Worm (Caenorhabditis elegans): Measurements from ENCODE around the gene F54H12.7.

DNA sequence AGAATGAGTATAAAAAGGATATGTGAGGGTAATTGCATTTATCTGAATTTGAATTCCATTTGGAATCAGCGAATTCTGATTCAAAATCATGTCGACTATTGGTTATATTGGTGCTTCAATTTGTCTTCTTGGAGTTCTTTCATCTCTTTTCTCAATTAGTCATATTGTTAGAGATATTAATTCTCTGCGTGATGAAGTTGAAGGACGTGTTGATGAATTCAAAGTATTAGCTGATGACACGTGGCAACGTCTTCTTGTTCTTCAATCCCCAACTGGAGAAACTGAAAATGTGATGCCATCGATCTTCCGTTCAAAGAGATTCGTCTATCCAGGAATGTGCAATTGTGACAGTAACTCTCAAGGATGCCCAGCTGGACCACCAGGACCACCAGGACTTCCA is 20.3 kb upstream of the F54H12.7 start, which contains the start of gene col-90:
- TF ChIP-seq nhr-6 (tag; optimal IDR thresholded peaks at IDR 0.05), result no peak
- TF ChIP-seq unc-130 (GFP tag; optimal IDR thresholded peaks at IDR 0.05), result no peak
- TF ChIP-seq ztf-11 (tag; optimal IDR thresholded peaks at IDR 0.05), result no peak
- TF ChIP-seq ZK546.5 (tag; optimal IDR thresholded peaks at IDR 0.05), result no peak
- TF ChIP-seq F37D6.2 (tag; optimal IDR thresholded peaks at IDR 0.05), result no peak
- no peak for TF ChIP-seq egl-27 (tag; optimal IDR thresholded peaks at IDR 0.05)
- TF ChIP-seq lsy-2 (tag; optimal IDR thresholded peaks at IDR 0.05), result no peak
- TF ChIP-seq nhr-28 (tag; optimal IDR thresholded peaks at IDR 0.05), result no peak
- no peak for TF ChIP-seq ceh-82 (tag; optimal IDR thresholded peaks at IDR 0.05)
- TF ChIP-seq fos-1 (tag; optimal IDR thresholded peaks at IDR 0.05), result no peak
- TF ChIP-seq vab-7 (GFP tag; IDR thresholded peaks at IDR 0.05), result no peak

All from whole organism, L4 larva.